Fruit fly (Drosophila melanogaster): ENCODE results near the gene CG10559.

The CG10559 gene

dm6 chr3R:25339952-25340351 lies 24.0 kb upstream of the CG10559 start, which contains the start of gene rha (continued):
- TF ChIP-seq ham (GFP tag; IDR thresholded peaks at IDR 0.05), result no peak
- no peak for TF ChIP-seq en (GFP tag; optimal IDR thresholded peaks at IDR 0.05)

- TF ChIP-seq stwl (tag; optimal IDR thresholded peaks at IDR 0.05), result peak; percentile 76
- TF ChIP-seq exex (tag; optimal IDR thresholded peaks at IDR 0.05), result no peak
- peak; percentile 29 for TF ChIP-seq CG4617 (GFP tag; optimal IDR thresholded peaks at IDR 0.05; ENCODE audit: borderline replicate concordance)
- TF ChIP-seq pzg (GFP tag; optimal IDR thresholded peaks at IDR 0.05), result peak; percentile 40
- peak; percentile 91 for TF ChIP-seq CG10267 (tag; optimal IDR thresholded peaks at IDR 0.05)
- TF ChIP-seq CG6791 (GFP tag; IDR thresholded peaks at IDR 0.05; ENCODE audit: partially characterized antibody), result 0 out of 3 replicates have a peak, but pooled peaks have one; percentile 23
- peak; percentile 47 for TF ChIP-seq gfzf (GFP tag; optimal IDR thresholded peaks at IDR 0.05)
- TF ChIP-seq MESR4 (GFP tag; optimal IDR thresholded peaks at IDR 0.05), result peak; percentile 39
- 0 out of 4 replicates have a peak, but pooled peaks have one; percentile 31 for TF ChIP-seq Dll (GFP tag; IDR thresholded peaks at IDR 0.05; ENCODE audit: partially characterized antibody)
- TF ChIP-seq YL-1 (GFP tag; optimal IDR thresholded peaks at IDR 0.05), result peak; percentile 8
- peak; percentile 86 to 98 for TF ChIP-seq crp (GFP tag; optimal IDR thresholded peaks at IDR 0.05)
- peak; percentile 11 for TF ChIP-seq BEAF-32 (GFP tag; optimal IDR thresholded peaks at IDR 0.05)
- TF ChIP-seq sna (GFP tag; IDR thresholded peaks at IDR 0.05; ENCODE audit: partially characterized antibody), result peak; percentile 41; the same call in 1 of the 2 replicates
- TF ChIP-seq chinmo (GFP tag; IDR thresholded peaks at IDR 0.05; ENCODE audit: partially characterized antibody), result peak; percentile 50; the same call in 1 of the 4 replicates
- TF ChIP-seq CG13287 (GFP tag; IDR thresholded peaks at IDR 0.05; ENCODE audit: partially characterized antibody), result peak; percentile 26; the same call in 1 of the 2 replicates
- TF ChIP-seq Sin3A (optimal IDR thresholded peaks at IDR 0.05), result peak; percentile 3
- TF ChIP-seq ci (GFP tag; IDR thresholded peaks at IDR 0.05), result 0 out of 3 replicates have a peak, but pooled peaks have one; percentile 9
- peak; percentile 97 for TF ChIP-seq MBD-R2 (GFP tag; IDR thresholded peaks at IDR 0.05)
- no peak for TF ChIP-seq CoRest (tag; optimal IDR thresholded peaks at IDR 0.05)
- TF ChIP-seq seq (GFP tag; IDR thresholded peaks at IDR 0.05), result no peak
- TF ChIP-seq CG31441 (GFP tag; IDR thresholded peaks at IDR 0.05), result no peak
- peak; percentile 3 for TF ChIP-seq bigmax (GFP tag; optimal IDR thresholded peaks at IDR 0.05)
- peak; percentile 18 for TF ChIP-seq Elba2 (GFP tag; optimal IDR thresholded peaks at IDR 0.05)
- TF ChIP-seq trh (GFP tag; optimal IDR thresholded peaks at IDR 0.05), result no peak
- peak; percentile 14 for TF ChIP-seq kah (GFP tag; optimal IDR thresholded peaks at IDR 0.05)
- TF ChIP-seq scrt (GFP tag; optimal IDR thresholded peaks at IDR 0.05), result peak; percentile 23
- TF ChIP-seq Dp (GFP tag; optimal IDR thresholded peaks at IDR 0.05), result peak; percentile 3
- TF ChIP-seq CkIIα-i1 (GFP tag; IDR thresholded peaks at IDR 0.05), result no peak
- 0 out of 2 replicates have a peak, but pooled peaks have one; percentile 14 for TF ChIP-seq unc-4 (GFP tag; IDR thresholded peaks at IDR 0.05; ENCODE audit: partially characterized antibody)
- peak; percentile 60 for TF ChIP-seq CG9797 (GFP tag; optimal IDR thresholded peaks at IDR 0.05)
Observed at dm6 chr3R:25335065-25335464, 19.1 kb upstream of the CG10559 start, which contains the start of the genes CG10669 and CG11902. TSS of gene CG10669 (minus strand) at chr3R:25335243. TSS of gene CG11902 (plus strand) at chr3R:25335257.

DNA sequence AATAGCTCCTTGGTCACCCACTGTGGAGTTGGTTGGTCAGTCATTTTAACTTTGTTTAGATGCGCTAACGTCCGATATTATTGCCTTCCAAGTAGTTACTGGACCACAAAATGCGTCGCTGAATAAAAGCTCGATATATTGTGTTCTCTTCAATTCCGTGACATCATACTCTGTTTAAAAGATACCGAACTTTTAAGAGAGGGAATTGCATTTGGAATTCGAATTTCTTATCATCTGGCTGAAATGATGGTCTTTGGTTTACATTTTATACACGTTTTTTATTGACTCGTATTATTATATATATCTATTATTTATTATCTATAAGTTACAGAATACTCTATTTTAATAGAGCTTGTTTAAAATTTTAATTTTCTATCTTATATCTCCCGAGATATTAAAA lies 15.2 kb upstream of the CG10559 start, which contains the start of gene CHKov2:
CHKov2 (minus strand) TSS at position 101 of the 400 bp plus-strand sequence.
- no peak for TF ChIP-seq CG12236 (GFP tag; optimal IDR thresholded peaks at IDR 0.05)
- TF ChIP-seq CG14965 (GFP tag; optimal IDR thresholded peaks at IDR 0.05; ENCODE audit: borderline replicate concordance), result no peak
- no peak for TF ChIP-seq onecut (GFP tag; IDR thresholded peaks at IDR 0.05)
- no peak for TF ChIP-seq CG16815 (GFP tag; optimal IDR thresholded peaks at IDR 0.05)
- TF ChIP-seq Trl (optimal IDR thresholded peaks at IDR 0.05), result peak in 1 of 2 experiments; percentile 11
- no peak for TF ChIP-seq Trl (GFP tag; optimal IDR thresholded peaks at IDR 0.05)
- no peak for TF ChIP-seq Abd-B (GFP tag; optimal IDR thresholded peaks at IDR 0.05)
- TF ChIP-seq HLHmδ (GFP tag; optimal IDR thresholded peaks at IDR 0.05), result no peak
- TF ChIP-seq CG2712 (tag; optimal IDR thresholded peaks at IDR 0.05), result no peak
- peak; percentile 55 for TF ChIP-seq CG3163 (GFP tag; optimal IDR thresholded peaks at IDR 0.05)
- TF ChIP-seq MTF-1 (GFP tag; optimal IDR thresholded peaks at IDR 0.05; ENCODE audit: borderline replicate concordance), result no peak
- TF ChIP-seq CoRest (tag; optimal IDR thresholded peaks at IDR 0.05), result no peak
- no peak for TF ChIP-seq CG17912 (GFP tag; optimal IDR thresholded peaks at IDR 0.05)
- no peak for TF ChIP-seq NFAT (GFP tag; IDR thresholded peaks at IDR 0.05)
- no peak for TF ChIP-seq B-H1 (GFP tag; IDR thresholded peaks at IDR 0.05)
- TF ChIP-seq CG13287 (GFP tag; IDR thresholded peaks at IDR 0.05; ENCODE audit: partially characterized antibody), result no peak
- no peak for TF ChIP-seq CG10462 (GFP tag; optimal IDR thresholded peaks at IDR 0.05)

Measured in whole organism, embryonic.